Worm (Caenorhabditis elegans): ENCODE measurements around the gene gur-5.

gur-5 gene

ce11 chrII:5293287-5293850, 8.2 kb downstream of the gur-5 start, which contains the start of gene ZK622.1 (continued):
- TF ChIP-seq tbx-7 (tag; optimal IDR thresholded peaks at IDR 0.05) (no peak), unc-42 (tag; optimal IDR thresholded peaks at IDR 0.05) (no peak), pag-3 (tag; optimal IDR thresholded peaks at IDR 0.05; ENCODE audit: borderline replicate concordance) (no peak), fax-1 (tag; optimal IDR thresholded peaks at IDR 0.05) (peak; percentile 6), sox-2 (GFP tag; IDR thresholded peaks at IDR 0.05) (no peak), rnt-1 (tag; optimal IDR thresholded peaks at IDR 0.05) (no peak), ceh-30 (tag; optimal IDR thresholded peaks at IDR 0.05) (no peak), ceh-31 (tag; optimal IDR thresholded peaks at IDR 0.05) (no peak), ceh-24 (tag; optimal IDR thresholded peaks at IDR 0.05) (no peak), ahr-1 (tag; optimal IDR thresholded peaks at IDR 0.05) (no peak), ceh-45 (GFP tag; IDR thresholded peaks at IDR 0.05) (no peak), gmeb-2 (tag; optimal IDR thresholded peaks at IDR 0.05) (peak; percentile 18), ceh-48 (tag; optimal IDR thresholded peaks at IDR 0.05) (peak; percentile 16), lim-6 (tag; optimal IDR thresholded peaks at IDR 0.05) (no peak), npax-4 (tag; optimal IDR thresholded peaks at IDR 0.05) (peak; percentile 1), fkh-10 (GFP tag; optimal IDR thresholded peaks at IDR 0.05) (no peak), unc-55 (GFP tag; optimal IDR thresholded peaks at IDR 0.05) (no peak), C08G9.2 (tag; optimal IDR thresholded peaks at IDR 0.05) (peak; percentile 40), ceh-2 (tag; optimal IDR thresholded peaks at IDR 0.05) (no peak)

- TF ChIP-seq syd-9 (tag; optimal IDR thresholded peaks at IDR 0.05) (no peak), ceh-45 (GFP tag; IDR thresholded peaks at IDR 0.05) (no peak), ceh-14 (tag; optimal IDR thresholded peaks at IDR 0.05) (no peak), C08G9.2 (tag; optimal IDR thresholded peaks at IDR 0.05) (no peak), ztf-16 (tag; optimal IDR thresholded peaks at IDR 0.05) (no peak), ceh-22 (tag; optimal IDR thresholded peaks at IDR 0.05) (no peak), fax-1 (tag; optimal IDR thresholded peaks at IDR 0.05) (no peak), dmd-4 (tag; optimal IDR thresholded peaks at IDR 0.05; ENCODE audit: borderline replicate concordance) (no peak), hlh-30 (tag; optimal IDR thresholded peaks at IDR 0.05; ENCODE audit: insufficient read depth) (no peak)
These were observed 12.6 kb downstream of the gur-5 start for ce11 chrII:5297718-5298117.

- TF ChIP-seq C08G9.2 (tag; optimal IDR thresholded peaks at IDR 0.05) (no peak), nhr-11 (tag; optimal IDR thresholded peaks at IDR 0.05) (no peak), eyg-1 (tag; optimal IDR thresholded peaks at IDR 0.05) (no peak), che-1 (tag; optimal IDR thresholded peaks at IDR 0.05) (no peak), ceh-19 (GFP tag; optimal IDR thresholded peaks at IDR 0.05) (no peak), pag-3 (tag; optimal IDR thresholded peaks at IDR 0.05; ENCODE audit: borderline replicate concordance) (no peak), ama-1 (optimal IDR thresholded peaks at IDR 0.05) (no peak), hlh-8 (tag; optimal IDR thresholded peaks at IDR 0.05) (no peak), pha-4 (tag; optimal IDR thresholded peaks at IDR 0.05) (no peak), sox-2 (GFP tag; IDR thresholded peaks at IDR 0.05) (no peak)
These were observed 16.7 kb downstream of the gur-5 start for ce11 chrII:5301810-5302209.

- TF ChIP-seq F13H6.1 (tag; optimal IDR thresholded peaks at IDR 0.05) (no peak), ztf-16 (tag; optimal IDR thresholded peaks at IDR 0.05) (no peak), syd-9 (tag; optimal IDR thresholded peaks at IDR 0.05) (no peak), tbx-7 (tag; optimal IDR thresholded peaks at IDR 0.05) (no peak)
These were observed 20.0 kb downstream of the gur-5 start for ce11 chrII:5305121-5305520.

- TF ChIP-seq lim-6 (tag; optimal IDR thresholded peaks at IDR 0.05) (no peak), ceh-24 (tag; optimal IDR thresholded peaks at IDR 0.05) (no peak), unc-3 (GFP tag; conservative IDR thresholded peaks at IDR 0.05) (no peak), unc-3 (tag; optimal IDR thresholded peaks at IDR 0.05) (no peak), fkh-6 (tag; optimal IDR thresholded peaks at IDR 0.05) (no peak), ceh-45 (GFP tag; IDR thresholded peaks at IDR 0.05) (no peak), ceh-6 (GFP tag; optimal IDR thresholded peaks at IDR 0.05) (no peak), ttx-3 (tag; optimal IDR thresholded peaks at IDR 0.05) (no peak)
These were observed 21.1 kb downstream of the gur-5 start for ce11 chrII:5306197-5306596.

Data from whole organism, late embryonic.